Fruit fly (Drosophila melanogaster): ENCODE results near the gene Tsp66E.

dm6 chr3L:8865185-8865584 lies 47.1 kb upstream of the Tsp66E start:
- TF ChIP-seq CG11294 (GFP tag; IDR thresholded peaks at IDR 0.05) (no peak), CG16779 (tag; optimal IDR thresholded peaks at IDR 0.05) (no peak), CG6854 (GFP tag; optimal IDR thresholded peaks at IDR 0.05) (no peak), CG6808 (GFP tag; optimal IDR thresholded peaks at IDR 0.05) (no peak), CG7368 (GFP tag; optimal IDR thresholded peaks at IDR 0.05) (no peak)
